Worm (Caenorhabditis elegans): ENCODE results near the gene col-153.

Gene col-153

DNA sequence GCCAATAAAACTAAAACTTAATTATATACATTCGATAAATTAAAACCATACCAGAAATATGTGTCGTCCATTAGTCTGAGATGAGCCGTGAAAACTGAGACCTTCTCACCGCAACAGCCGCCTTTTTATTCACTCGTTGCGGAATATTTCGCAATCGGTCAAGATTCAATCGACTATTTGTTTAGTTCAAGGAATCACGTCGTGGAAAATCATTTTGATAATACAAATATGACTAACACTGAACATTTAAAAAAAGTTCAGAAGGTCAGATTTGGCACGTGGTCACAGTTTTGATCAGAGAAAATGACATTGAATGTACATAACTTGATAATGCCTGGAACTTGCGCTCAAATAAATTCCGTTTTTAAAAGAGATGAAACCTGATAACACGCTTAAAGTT, 10.9 kb upstream of the col-153 start, which contains the start of gene F17C11.11:
Gene F17C11.11, minus strand, starts transcription at position 79 of the 400 bp plus-strand sequence.
- TF ChIP-seq B0336.3 (GFP tag; IDR thresholded peaks at IDR 0.05) (0 out of 2 replicates have a peak, but pooled peaks have one; percentile 19), ZK185.1 (tag; optimal IDR thresholded peaks at IDR 0.05; ENCODE audit: poor library complexity, severe bottlenecking) (peak; percentile 22), cebp-1 (GFP tag; IDR thresholded peaks at IDR 0.05) (peak; percentile 95), cebp-1 (tag; optimal IDR thresholded peaks at IDR 0.05) (peak; percentile 99), fkh-3 (tag; optimal IDR thresholded peaks at IDR 0.05) (no peak), chd-7 (tag; optimal IDR thresholded peaks at IDR 0.05) (peak; percentile 20), akir-1 (GFP tag; optimal IDR thresholded peaks at IDR 0.05) (no peak), him-1 (tag; optimal IDR thresholded peaks at IDR 0.05) (no peak), snpc-3.4 (tag; optimal IDR thresholded peaks at IDR 0.05) (no peak), hlh-12 (tag; optimal IDR thresholded peaks at IDR 0.05) (no peak), mes-4 (tag; optimal IDR thresholded peaks at IDR 0.05) (no peak), sdz-38 (tag; optimal IDR thresholded peaks at IDR 0.05) (no peak), nhr-80 (tag; optimal IDR thresholded peaks at IDR 0.05) (peak; percentile 80)

DNA sequence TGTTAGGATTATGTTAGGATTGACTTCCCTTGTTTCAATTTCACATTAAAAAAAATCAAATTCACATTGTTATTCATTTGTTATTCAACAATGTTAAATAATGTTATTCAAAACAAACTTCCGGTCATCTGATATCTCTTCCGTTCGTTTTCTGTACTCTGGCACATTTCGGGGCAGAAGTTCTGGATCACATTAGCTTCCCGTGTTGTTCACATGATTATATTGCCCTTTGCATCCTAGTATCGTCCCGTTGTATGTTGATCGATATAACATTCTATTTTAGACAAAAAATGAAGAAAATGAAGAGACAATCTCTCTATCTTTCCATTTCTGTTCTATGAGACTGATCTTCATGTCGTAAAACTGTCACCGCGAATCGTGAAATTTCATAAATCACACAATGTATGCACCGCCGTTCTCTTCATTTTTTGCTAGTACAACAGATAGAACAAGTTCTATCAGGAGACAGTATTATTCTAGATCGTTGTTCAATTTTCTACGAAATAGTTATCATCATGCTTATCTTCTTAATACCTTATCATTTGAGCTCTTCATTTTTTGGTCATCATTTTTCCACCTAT, 9.5 kb upstream of the col-153 start:
- TF ChIP-seq Y79H2A.3 (GFP tag; conservative IDR thresholded peaks at IDR 0.05) = no peak
- TF ChIP-seq let-607 (tag; optimal IDR thresholded peaks at IDR 0.05) = no peak
- TF ChIP-seq hsf-1 (GFP tag; IDR thresholded peaks at IDR 0.05) = no peak
- TF ChIP-seq Y56A3A.18 (GFP tag; IDR thresholded peaks at IDR 0.05) = no peak
- no peak for TF ChIP-seq pbrm-1 (GFP tag; IDR thresholded peaks at IDR 0.05)
- no peak for TF ChIP-seq unc-130 (GFP tag; optimal IDR thresholded peaks at IDR 0.05)
- TF ChIP-seq dpl-1 (GFP tag; optimal IDR thresholded peaks at IDR 0.05) = no peak
- TF ChIP-seq snpc-4 (GFP tag; optimal IDR thresholded peaks at IDR 0.05) = no peak
- no peak for TF ChIP-seq snpc-4 (tag; optimal IDR thresholded peaks at IDR 0.05)
- TF ChIP-seq snpc-3.4 (tag; optimal IDR thresholded peaks at IDR 0.05) = no peak
- no peak for TF ChIP-seq Y53F4B.3 (GFP tag; IDR thresholded peaks at IDR 0.05)
- TF ChIP-seq athp-1 (tag; optimal IDR thresholded peaks at IDR 0.05) = no peak
- TF ChIP-seq ceh-27 (GFP tag; optimal IDR thresholded peaks at IDR 0.05) = no peak
- no peak for TF ChIP-seq K11D2.4 (GFP tag; IDR thresholded peaks at IDR 0.05)
- TF ChIP-seq sptf-2 (GFP tag; optimal IDR thresholded peaks at IDR 0.05) = no peak
- no peak for TF ChIP-seq dox-1 (GFP tag; IDR thresholded peaks at IDR 0.05)
- TF ChIP-seq xnd-1 (tag; optimal IDR thresholded peaks at IDR 0.05) = no peak
- TF ChIP-seq die-1 (tag; optimal IDR thresholded peaks at IDR 0.05) = no peak
- no peak for TF ChIP-seq snpc-1.1 (tag; optimal IDR thresholded peaks at IDR 0.05; ENCODE audit: insufficient read depth)

DNA sequence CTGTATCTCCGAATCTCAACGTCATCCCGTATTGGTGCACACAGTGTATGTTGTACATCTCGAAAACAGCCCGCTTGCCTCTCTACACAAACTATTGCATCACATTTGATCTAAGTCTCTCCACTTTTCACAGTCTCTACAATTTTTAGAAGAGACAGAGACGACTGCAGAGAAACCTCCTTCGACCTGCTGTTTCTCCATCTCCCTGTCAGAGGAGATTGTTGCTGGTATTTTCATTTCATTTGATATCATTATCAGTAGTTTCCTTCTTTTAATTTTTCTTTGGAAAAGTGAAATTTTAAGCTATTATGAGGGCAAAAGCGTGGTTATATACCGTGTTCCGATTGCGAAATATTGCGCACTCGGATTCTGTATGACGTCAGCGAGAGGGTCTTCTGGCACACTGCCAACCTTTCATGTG, 9.0 kb upstream of the col-153 start:
- peak; percentile 9 for TF ChIP-seq unc-62 (GFP tag; optimal IDR thresholded peaks at IDR 0.05)
- peak; percentile 42 for TF ChIP-seq tlf-1 (GFP tag; optimal IDR thresholded peaks at IDR 0.05)
- TF ChIP-seq madf-10 (tag; optimal IDR thresholded peaks at IDR 0.05) = peak; percentile 62
- TF ChIP-seq dox-1 (GFP tag; IDR thresholded peaks at IDR 0.05) = peak; percentile 62
- peak; percentile 29 for TF ChIP-seq gei-17 (GFP tag; optimal IDR thresholded peaks at IDR 0.05)
- no peak for TF ChIP-seq nfya-2 (GFP tag; IDR thresholded peaks at IDR 0.05)
- peak; percentile 71 for TF ChIP-seq egl-44 (GFP tag; IDR thresholded peaks at IDR 0.05)
- TF ChIP-seq T26A5.8 (tag; optimal IDR thresholded peaks at IDR 0.05) = no peak
- TF ChIP-seq let-526 (GFP tag; IDR thresholded peaks at IDR 0.05) = 0 out of 2 replicates have a peak, but pooled peaks have one; percentile 5
- TF ChIP-seq tbp1 (GFP tag; optimal IDR thresholded peaks at IDR 0.05) = peak; percentile 4
- no peak for TF ChIP-seq aptf-3 (GFP tag; IDR thresholded peaks at IDR 0.05)
- TF ChIP-seq akir-1 (GFP tag; optimal IDR thresholded peaks at IDR 0.05) = no peak
- peak in 1 of 2 experiments; percentile 53 for TF ChIP-seq let-607 (tag; optimal IDR thresholded peaks at IDR 0.05)
- no peak for TF ChIP-seq nhr-179 (tag; optimal IDR thresholded peaks at IDR 0.05)
- no peak for TF ChIP-seq F22D6.2 (tag; optimal IDR thresholded peaks at IDR 0.05)
- peak; percentile 57 for TF ChIP-seq nhr-90 (tag; optimal IDR thresholded peaks at IDR 0.05)
- TF ChIP-seq chd-7 (tag; optimal IDR thresholded peaks at IDR 0.05) = peak; percentile 72
- peak; percentile 96 for TF ChIP-seq nhr-80 (tag; optimal IDR thresholded peaks at IDR 0.05)
- peak; percentile 41 for TF ChIP-seq ama-1 (optimal IDR thresholded peaks at IDR 0.05)
- TF ChIP-seq ama-1 (GFP tag; optimal IDR thresholded peaks at IDR 0.05) = no peak
- TF ChIP-seq ztf-25 (GFP tag; IDR thresholded peaks at IDR 0.05) = no peak

Data from whole organism, young adult.